Fruit fly (Drosophila melanogaster) S2 (cell line): Measurements from ENCODE around the gene wac.

Experiments used
- CG8478 ChIP-seq: fragments of >200 bp; optimal IDR thresholded peaks from 2 replicates; lab custom pipeline; 2018
- CTCF ChIP-seq, 2 experiments: fragments of >200 bp; optimal IDR thresholded peaks; 2 replicates each; lab custom pipeline; 2018

wac gene

DNA sequence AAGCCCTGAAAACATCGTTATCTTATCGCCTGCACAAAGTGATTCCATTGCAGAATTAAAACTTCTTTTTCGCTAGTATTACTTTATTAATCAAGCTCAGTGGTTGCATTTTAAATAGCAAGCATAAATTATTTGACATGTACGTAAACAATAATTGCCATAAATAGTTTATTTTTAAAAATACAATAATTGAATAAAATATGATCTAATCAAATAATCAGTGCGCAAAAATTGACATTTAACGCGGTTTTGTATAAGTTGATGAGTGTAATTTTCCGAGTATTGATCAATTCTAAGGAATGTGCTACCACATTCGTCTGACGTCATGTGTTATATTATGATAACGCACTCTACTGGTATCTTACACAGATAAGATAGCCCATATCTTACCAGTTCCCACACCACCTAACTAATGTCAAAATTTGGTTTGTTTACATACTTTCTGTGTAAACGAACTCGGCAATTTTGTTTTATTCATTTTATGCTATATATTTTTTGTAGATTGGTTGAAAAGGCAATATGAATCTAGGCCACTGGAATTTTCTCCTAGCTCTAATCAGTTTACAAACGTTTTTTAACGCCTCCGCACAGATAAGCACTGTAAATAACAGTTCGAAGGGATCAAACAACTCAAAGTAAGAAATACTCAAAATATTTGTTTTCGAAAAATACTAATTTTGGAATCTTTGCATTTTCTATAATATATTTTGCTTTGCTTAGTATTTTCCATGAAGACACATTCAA lies 10.3 kb upstream of the wac start, which contains the start of gene mthl14:
TSS of gene mthl14 (plus strand) at position 10 of the 744 bp plus-strand sequence.
- no peak for TF ChIP-seq CG8478
- TF ChIP-seq CTCF (optimal IDR thresholded peaks at IDR 0.05; lab: Kevin White, UChicago): no peak

DNA sequence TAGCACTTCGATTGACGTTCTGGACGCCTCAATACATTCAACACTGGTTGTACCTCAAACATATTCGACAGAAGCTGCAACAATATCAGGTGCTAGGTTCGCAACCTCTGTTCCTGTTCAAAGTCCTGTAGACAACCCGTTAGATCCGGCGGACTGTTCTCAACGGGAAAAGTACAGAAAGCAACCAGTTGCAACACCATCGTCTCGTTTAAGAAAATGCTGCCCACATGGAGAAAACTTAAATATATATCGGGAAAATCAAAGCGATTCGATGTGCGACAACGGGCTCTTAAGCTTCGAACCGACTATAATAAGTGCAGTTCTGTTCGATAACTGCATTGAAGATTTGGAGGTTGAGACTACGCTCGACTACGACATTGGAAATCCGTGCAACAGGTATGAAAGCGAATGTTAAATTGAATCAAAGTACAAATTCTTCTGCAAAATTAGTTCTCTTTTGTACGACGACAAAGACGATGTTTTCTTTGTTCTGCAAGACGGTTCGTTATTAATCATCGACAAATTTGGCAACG lies 9.7 kb upstream of the wac start:
- TF ChIP-seq CTCF (optimal IDR thresholded peaks at IDR 0.05; lab: Kevin White, UChicago) (peak in 1 of 2 experiments; percentile 18), CG8478 (no peak)

DNA sequence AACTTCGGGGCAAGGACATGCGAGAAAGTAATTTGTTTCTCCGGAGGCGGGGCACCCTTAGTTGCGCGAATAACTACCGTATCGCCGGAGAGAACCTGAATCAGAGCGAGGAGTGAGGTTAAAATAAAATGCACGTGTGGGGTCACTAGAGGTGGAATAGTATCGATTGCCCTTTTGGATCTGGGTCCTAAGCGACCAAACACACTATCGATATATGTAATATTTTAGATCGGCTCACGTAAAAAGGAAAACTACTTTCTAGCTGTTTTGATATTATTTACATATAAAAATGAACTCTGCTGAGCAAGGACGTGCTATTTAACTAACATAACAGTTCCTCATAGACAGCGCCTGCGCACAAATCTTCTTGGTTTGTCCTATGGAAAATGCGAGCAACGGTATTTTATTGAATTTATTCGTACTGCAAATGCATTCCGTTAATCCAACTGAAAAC lies 4.8 kb downstream of the wac start:
- TF ChIP-seq CG8478 (no peak), CTCF (optimal IDR thresholded peaks at IDR 0.05; lab: Kevin White, UChicago) (no peak)

DNA sequence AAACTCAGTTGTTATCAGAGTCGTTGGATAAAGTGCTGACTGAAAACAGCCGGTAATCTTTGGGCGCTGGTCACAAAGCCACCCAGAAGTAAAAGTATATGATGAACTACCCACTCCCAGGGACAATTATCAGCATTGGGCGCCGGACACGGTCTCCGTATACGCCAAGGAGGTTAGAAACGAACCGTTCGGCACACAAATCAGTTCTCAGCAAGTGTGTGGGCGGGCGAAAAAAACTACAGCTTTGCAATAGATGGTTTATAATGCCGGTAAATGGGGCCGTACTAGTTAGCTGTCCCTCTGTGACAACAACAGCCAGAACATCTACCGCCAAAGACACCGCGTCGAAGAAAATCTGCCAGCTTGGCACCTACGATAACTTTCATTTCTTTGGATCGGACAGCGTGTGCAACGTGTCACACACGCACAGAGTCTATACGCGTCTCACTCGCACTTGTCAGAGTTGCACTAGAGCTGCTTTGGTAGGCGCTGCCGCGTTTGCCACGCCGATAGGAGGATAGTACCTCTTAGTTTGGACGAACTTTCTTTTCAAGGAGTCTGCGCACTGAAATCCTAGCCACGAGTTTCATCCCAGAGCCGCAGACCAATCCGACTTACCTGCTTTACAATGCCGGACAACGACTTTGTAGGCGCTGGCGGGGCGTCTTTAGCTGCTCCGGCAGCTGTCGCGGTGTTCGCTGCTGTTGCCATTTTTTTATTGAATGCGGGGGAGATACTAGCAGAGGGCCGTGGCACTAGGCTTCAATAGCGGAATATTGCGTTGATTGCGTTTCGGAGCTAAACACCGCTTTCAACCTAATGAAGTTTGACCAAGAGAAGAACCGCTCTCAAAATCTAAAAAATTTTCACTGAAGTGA lies 5.8 kb downstream of the wac start:
- TF ChIP-seq CTCF (optimal IDR thresholded peaks at IDR 0.05; lab: Kevin White, UChicago): no peak

DNA sequence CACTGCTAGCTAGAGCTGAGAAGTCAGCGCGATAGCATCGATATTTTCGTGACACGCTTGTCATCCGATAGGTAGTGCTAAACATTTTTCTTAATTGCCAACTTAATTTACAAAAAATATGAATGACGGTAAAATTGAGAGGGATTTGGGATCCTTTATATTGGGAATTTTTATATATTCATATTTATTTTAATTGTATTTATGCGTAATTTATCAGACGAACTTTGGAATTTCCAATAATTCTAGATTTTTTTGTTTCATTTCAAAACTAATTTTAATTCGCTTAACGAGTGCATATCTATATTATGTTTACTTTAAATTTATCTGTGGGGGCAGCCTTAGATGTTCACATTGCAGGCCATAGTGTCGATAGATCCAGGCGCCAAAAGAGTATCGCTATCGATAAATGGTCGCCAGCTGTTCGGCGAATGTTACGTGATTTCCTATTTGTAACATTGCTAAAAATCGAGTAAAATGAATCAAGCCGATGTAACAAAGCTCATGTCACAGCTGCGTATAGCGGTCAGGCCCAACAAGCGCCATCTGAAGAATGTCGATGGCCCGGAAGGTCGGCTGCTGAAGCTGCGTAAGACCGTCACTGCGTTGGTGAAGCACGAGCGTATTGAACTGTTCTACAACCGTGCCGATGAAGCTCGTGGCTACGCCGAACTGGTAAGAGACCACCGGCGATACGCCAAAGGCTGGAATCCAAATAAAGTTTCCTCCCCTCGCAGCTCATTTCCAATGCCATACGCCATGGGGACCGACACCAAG lies 6.6 kb downstream of the wac start, which contains the start of the genes Tudor-SN and mRpL17:
TSS of gene Tudor-SN (minus strand) at position 3 of the 774 bp plus-strand sequence.
TSS of gene mRpL17 (plus strand) at position 402 of the 774 bp plus-strand sequence.
- TF ChIP-seq CTCF (optimal IDR thresholded peaks at IDR 0.05; lab: Kevin White, UChicago) (peak in 1 of 2 experiments; percentile 5), CG8478 (no peak)

DNA sequence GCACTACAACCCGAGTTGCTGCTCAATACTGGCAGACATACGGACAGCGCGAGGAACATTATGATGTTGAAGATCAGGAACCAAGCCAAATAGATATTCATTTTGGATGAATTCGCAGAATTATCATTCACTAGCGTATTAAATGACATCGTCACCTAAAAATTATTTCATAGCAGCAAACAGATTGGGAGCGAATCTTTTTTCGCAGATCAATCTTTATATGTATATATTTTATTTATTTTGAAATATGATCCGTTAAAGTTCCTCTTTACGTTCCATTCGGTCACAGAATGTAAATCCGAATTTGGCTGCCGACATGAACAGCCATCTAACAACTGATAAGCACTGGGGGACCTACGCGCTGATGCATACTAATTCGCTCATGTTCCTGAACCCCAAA lies 7.8 kb downstream of the wac start, which contains the start of gene CG34263:
TSS of gene CG34263 (minus strand) at position 101 of the 400 bp plus-strand sequence.
- no peak for TF ChIP-seq CTCF (optimal IDR thresholded peaks at IDR 0.05; lab: Kevin White, UChicago)
- TF ChIP-seq CG8478: no peak

DNA sequence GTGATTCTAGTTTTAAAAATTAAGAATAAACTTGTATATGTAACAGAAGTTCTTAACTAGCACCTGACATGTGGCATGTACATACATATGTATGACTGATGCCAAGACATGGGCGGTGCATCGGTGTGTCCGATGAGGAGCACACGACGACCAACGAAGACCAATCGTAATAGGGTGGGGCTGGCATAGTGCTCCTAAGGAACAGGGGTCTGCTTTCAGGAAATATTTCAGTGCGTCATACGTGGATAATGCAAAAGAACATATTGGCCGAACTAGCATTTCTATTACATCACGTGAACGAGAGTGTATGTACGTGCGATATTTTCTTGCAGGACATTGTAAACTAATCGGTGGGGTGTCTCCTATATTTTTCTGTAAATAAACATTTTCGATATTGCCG lies 9.1 kb downstream of the wac start, which contains the start of gene miple1:
TSS of gene miple1 (plus strand) at position 217 of the 400 bp plus-strand sequence.
- TF ChIP-seq CG8478 (no peak), CTCF (optimal IDR thresholded peaks at IDR 0.05; lab: Kevin White, UChicago) (no peak)

DNA sequence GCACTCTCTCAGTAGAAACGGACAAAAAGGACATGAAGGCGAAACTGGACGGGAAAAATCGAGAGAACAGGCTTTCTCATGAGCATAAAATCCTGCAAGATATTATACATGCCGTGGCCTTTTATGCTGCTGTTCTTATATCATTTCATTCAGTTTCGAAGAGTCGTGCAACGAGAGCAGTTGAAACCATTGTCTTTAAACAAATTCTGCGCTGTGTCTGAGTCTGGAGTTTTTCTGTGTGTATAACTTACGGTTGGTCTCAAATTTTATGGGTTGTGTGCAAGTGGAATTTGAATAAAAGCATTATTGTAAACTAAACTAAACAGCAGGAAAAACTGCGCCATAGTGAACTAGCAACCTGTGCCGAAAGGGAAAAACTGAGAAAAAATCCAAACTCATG lies 9.6 kb downstream of the wac start:
- TF ChIP-seq CTCF (optimal IDR thresholded peaks at IDR 0.05; lab: Kevin White, UChicago) (no peak), CG8478 (no peak)

DNA sequence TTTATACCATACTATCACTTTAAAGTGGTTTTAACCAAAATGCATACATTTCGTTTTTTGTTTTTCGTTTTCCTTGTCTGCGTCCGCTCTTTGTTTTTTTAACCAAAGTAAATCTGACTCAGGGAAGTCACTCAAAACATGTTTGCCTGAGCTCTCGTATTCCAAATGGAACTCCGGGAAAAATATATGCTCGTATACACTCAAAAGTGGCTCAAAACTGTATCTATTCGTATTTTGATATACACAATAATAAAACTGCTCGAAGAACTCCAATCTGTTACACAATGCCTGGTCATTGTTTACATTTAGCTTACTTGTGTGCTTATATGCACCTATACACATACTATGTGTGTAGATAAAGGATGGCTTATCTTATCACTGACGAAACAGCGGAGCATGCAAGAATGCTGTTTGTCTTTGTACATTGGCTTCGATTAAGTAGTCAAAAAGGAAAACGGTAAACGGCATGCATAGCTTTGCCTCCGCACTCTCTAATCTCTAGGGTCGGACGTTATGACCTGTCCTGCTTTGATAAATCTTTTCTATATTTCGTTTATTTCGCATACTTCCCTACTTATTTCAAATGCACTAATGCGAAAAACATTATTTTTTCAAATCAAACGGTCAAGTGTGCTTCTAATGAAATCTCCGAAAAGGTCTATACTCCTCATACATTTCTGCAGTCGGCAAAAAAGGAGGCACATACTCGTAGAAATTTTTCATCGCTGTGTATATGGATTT lies 13.0 kb downstream of the wac start, which contains the start of gene miple2:
TSS of gene miple2 (plus strand) at position 441 of the 741 bp plus-strand sequence.
- TF ChIP-seq CTCF (optimal IDR thresholded peaks at IDR 0.05; lab: Kevin White, UChicago): no peak
- TF ChIP-seq CG8478: no peak

DNA sequence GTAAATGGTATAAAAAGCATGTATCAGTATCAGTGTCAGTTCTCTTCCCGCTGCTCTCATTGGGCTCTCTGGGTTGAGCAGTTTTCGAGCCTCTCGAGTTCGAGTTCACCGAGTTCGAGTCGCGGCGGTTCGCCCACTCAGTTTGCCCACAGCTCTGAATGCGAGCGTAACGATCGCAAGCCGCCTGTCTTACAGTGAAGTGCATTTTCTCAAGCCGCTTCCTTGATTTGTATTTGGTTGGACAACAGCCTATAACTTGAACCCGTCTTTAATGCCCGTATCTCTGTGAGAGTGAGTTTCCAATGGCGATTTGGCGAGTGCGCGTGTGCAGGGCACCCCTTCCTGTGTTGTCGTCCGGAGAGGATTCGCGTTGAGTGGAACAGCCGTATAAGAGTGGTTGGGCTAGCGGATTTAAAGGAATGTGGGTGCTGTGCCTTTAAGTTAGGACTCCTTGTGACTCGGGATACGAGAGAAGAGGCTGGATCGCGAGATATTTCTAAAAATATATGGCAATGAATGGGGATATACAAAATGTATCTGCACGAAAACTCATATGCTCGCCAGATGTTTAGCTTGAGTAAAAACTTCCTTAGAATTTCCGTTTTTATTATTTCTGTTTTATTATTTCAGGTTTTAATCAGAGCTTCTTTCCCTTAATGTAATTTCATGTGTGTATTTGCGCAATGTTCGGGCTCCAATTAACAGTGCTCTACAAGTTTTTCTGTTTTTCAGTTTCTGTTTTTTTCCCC lies 13.7 kb downstream of the wac start:
- TF ChIP-seq CTCF (optimal IDR thresholded peaks at IDR 0.05; lab: Kevin White, UChicago) (no peak), CG8478 (no peak)

DNA sequence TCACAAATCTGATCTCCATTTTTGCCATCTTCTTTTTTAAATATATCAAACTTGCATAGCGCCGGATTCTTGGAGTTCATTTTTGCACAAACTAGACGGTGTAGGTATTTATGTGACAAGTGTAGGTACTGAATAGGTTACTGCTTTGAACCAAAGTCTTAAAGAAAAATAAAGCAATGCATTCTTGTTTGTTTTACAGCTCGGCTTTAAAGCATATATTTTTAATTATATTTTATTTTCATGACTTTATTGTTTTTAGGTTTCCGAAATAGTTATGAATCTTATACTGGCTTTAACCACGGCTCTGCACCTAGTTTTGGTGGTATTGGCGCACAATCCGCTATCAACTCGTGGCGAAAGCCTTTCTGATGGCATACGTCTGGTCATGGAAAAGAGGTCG lies 15.3 kb downstream of the wac start, which contains the start of gene CG32845:
TSS of gene CG32845 (minus strand) at position 101 of the 400 bp plus-strand sequence.
- TF ChIP-seq CG8478 (no peak), CTCF (optimal IDR thresholded peaks at IDR 0.05; lab: Kevin White, UChicago) (no peak)

DNA sequence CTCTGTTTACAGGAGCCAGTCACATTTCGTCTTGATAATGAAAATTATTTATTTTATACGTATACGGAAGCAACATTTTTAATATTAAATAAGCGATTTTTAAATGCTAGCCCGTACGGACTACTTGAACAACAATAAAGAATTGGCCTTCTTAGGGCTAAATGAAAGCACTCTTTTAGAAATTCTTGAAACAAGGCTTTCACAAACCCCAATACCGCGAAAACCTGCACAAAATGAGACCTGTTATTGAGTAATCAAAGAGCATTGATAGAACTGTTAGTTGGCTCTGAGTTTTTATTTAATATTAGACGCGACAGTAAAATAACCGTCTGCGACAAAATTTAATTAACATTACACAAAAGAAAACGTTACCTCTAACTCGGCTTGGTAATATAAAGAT lies 16.9 kb downstream of the wac start, which contains the start of gene ttm2:
TSS of gene ttm2 (plus strand) at position 301 of the 400 bp plus-strand sequence.
- no peak for TF ChIP-seq CTCF (optimal IDR thresholded peaks at IDR 0.05; lab: Kevin White, UChicago)
- no peak for TF ChIP-seq CG8478
